Fruit fly (Drosophila melanogaster) whole organism, embryonic: ENCODE results near the gene tbc.

Experiments
- Asciz ChIP-seq: fragments of 200-800 bp; sonication (Bioruptor generic); optimal IDR thresholded peaks from 2 replicates; lab custom pipeline; 2017; ENCODE audit warnings: missing biosample characterization, mild to moderate bottlenecking, missing genetic modification characterization, missing genetic modification reagents
- CG10147 ChIP-seq: fragments of 200-800 bp; sonication (Bioruptor generic); optimal IDR thresholded peaks from 2 replicates; lab custom pipeline; 2019; ENCODE audit warnings: missing biosample characterization, mild to moderate bottlenecking, missing genetic modification characterization, moderate library complexity
- CG10274 ChIP-seq: fragments of 200-800 bp; sonication (Bioruptor generic); optimal IDR thresholded peaks from 3 replicates; lab custom pipeline; 2017; ENCODE audit warnings: missing biosample characterization, mild to moderate bottlenecking, missing genetic modification characterization
- CG12155 ChIP-seq: fragments of 200-800 bp; sonication (Bioruptor generic); optimal IDR thresholded peaks from 3 replicates; lab custom pipeline; 2016; ENCODE audit warnings: missing biosample characterization, missing genetic modification characterization
- CG1233 ChIP-seq: fragments of 200-800 bp; sonication (Bioruptor generic); optimal IDR thresholded peaks from 4 replicates; lab custom pipeline; 2018; ENCODE audit warnings: missing biosample characterization, mild to moderate bottlenecking, missing genetic modification characterization
- CG14441 ChIP-seq: fragments of 200-800 bp; sonication (Bioruptor generic); IDR thresholded peaks from 2 replicates; pipeline ENCODE4 v1.3.6; 2022; ENCODE audit warnings: missing biosample characterization, missing genetic modification characterization
- CG14860 ChIP-seq: fragments of 200-800 bp; sonication (Bioruptor generic); IDR thresholded peaks from 3 replicates; pipeline ENCODE4 v1.3.6; 2022; ENCODE audit warnings: missing biosample characterization, missing genetic modification characterization; ENCODE audit not compliant: partially characterized antibody
- CG17328 ChIP-seq: fragments of 200-800 bp; sonication (Bioruptor generic); IDR thresholded peaks from 2 replicates; pipeline ENCODE4 v1.3.6; 2022; ENCODE audit warnings: missing biosample characterization, missing genetic modification characterization
- CG17359 ChIP-seq: fragments of 200-800 bp; sonication (Bioruptor generic); optimal IDR thresholded peaks from 3 replicates; lab custom pipeline; 2018; ENCODE audit warnings: missing biosample characterization, mild to moderate bottlenecking, missing genetic modification characterization, moderate library complexity
- CG2678 ChIP-seq: fragments of 200-800 bp; sonication (Bioruptor generic); optimal IDR thresholded peaks from 3 replicates; lab custom pipeline; 2019; ENCODE audit warnings: missing biosample characterization, mild to moderate bottlenecking, missing genetic modification characterization, moderate library complexity
- CG3065 ChIP-seq: fragments of 200-800 bp; sonication (Bioruptor generic); optimal IDR thresholded peaks from 2 replicates; lab custom pipeline; 2016; ENCODE audit warnings: missing biosample characterization, missing genetic modification characterization
- CG31388 ChIP-seq: fragments of 200-800 bp; sonication (Bioruptor generic); optimal IDR thresholded peaks from 2 replicates; lab custom pipeline; 2016; ENCODE audit warnings: missing biosample characterization, missing genetic modification characterization
- CG33557 ChIP-seq: fragments of 200-800 bp; sonication (Bioruptor generic); optimal IDR thresholded peaks from 2 replicates; lab custom pipeline; 2019; ENCODE audit warnings: missing biosample characterization, mild to moderate bottlenecking, missing genetic modification characterization, moderate library complexity
- CG34224 ChIP-seq: fragments of 200-800 bp; sonication (Bioruptor generic); IDR thresholded peaks from 3 replicates; pipeline ENCODE4 v1.3.6; 2022; ENCODE audit warnings: missing biosample characterization, missing genetic modification characterization; ENCODE audit not compliant: partially characterized antibody
- CG34376 ChIP-seq: fragments of 200-800 bp; sonication (Bioruptor generic); optimal IDR thresholded peaks from 2 replicates; lab custom pipeline; 2018; ENCODE audit warnings: missing biosample characterization, mild to moderate bottlenecking, missing genetic modification characterization
- CG7928 ChIP-seq: fragments of 200-800 bp; sonication (Bioruptor generic); optimal IDR thresholded peaks from 2 replicates; lab custom pipeline; 2017; ENCODE audit warnings: missing biosample characterization, mild to moderate bottlenecking, missing genetic modification characterization
- CG9932 ChIP-seq: fragments of 200-800 bp; sonication (Bioruptor generic); IDR thresholded peaks from 2 replicates; pipeline ENCODE4 v1.3.6; 2022; ENCODE audit warnings: missing biosample characterization, missing genetic modification characterization
- Chrac-16 ChIP-seq: fragments of 200-800 bp; sonication (Bioruptor generic); optimal IDR thresholded peaks from 3 replicates; lab custom pipeline; 2016; ENCODE audit warnings: missing biosample characterization, missing genetic modification characterization
- Deaf1 ChIP-seq: fragments of 200-800 bp; optimal IDR thresholded peaks from 3 replicates; lab custom pipeline; 2019; ENCODE audit warnings: missing biosample characterization, mild to moderate bottlenecking, missing genetic modification characterization, moderate library complexity
- Ets65A ChIP-seq: fragments of 200-800 bp; sonication (Bioruptor generic); peaks from one replicate; lab custom pipeline; 2016; ENCODE audit warnings: missing biosample characterization, missing genetic modification characterization
- HLH4C ChIP-seq: fragments of 200-800 bp; sonication (Bioruptor generic); IDR thresholded peaks from 3 replicates; pipeline ENCODE4 v1.3.6; 2022; ENCODE audit warnings: missing biosample characterization, missing genetic modification characterization; ENCODE audit not compliant: partially characterized antibody
- Lpt ChIP-seq: fragments of >200 bp; optimal IDR thresholded peaks from 2 replicates; lab custom pipeline; 2018; ENCODE audit warnings: missing biosample characterization, missing genetic modification characterization
- Mad ChIP-seq: fragments of 200-800 bp; sonication (Bioruptor generic); optimal IDR thresholded peaks from 2 replicates; lab custom pipeline; 2016; ENCODE audit warnings: missing biosample characterization, missing genetic modification characterization
- NfI ChIP-seq: fragments of 200-800 bp; sonication (Bioruptor generic); optimal IDR thresholded peaks from 3 replicates; lab custom pipeline; 2018; ENCODE audit warnings: missing biosample characterization, mild to moderate bottlenecking, missing genetic modification characterization, moderate library complexity
- Oli ChIP-seq: fragments of 200-800 bp; sonication (Bioruptor generic); optimal IDR thresholded peaks from 2 replicates; lab custom pipeline; 2018; ENCODE audit warnings: missing biosample characterization, mild to moderate bottlenecking, missing genetic modification characterization, moderate library complexity
- Opbp ChIP-seq: fragments of 200-800 bp; sonication (Bioruptor generic); IDR thresholded peaks from 3 replicates; pipeline ENCODE4 v1.3.6; 2022; ENCODE audit warnings: missing biosample characterization, missing genetic modification characterization; ENCODE audit not compliant: partially characterized antibody
- Rx ChIP-seq: fragments of 200-800 bp; sonication (Bioruptor generic); IDR thresholded peaks from 2 replicates; pipeline ENCODE4 v1.3.6; 2022; ENCODE audit warnings: missing biosample characterization, missing genetic modification characterization
- Sox100B ChIP-seq: fragments of 200-800 bp; sonication (Bioruptor generic); optimal IDR thresholded peaks from 3 replicates; lab custom pipeline; 2018; ENCODE audit warnings: missing biosample characterization, mild to moderate bottlenecking, missing genetic modification characterization
- TFAM ChIP-seq: fragments of 200-800 bp; sonication (Bioruptor generic); optimal IDR thresholded peaks from 2 replicates; lab custom pipeline; 2017; ENCODE audit warnings: missing biosample characterization, missing genetic modification characterization, inconsistent platforms
- YL-1 ChIP-seq: fragments of 200-800 bp; sonication (Bioruptor generic); optimal IDR thresholded peaks from 3 replicates; lab custom pipeline; 2017; ENCODE audit warnings: missing biosample characterization, mild to moderate bottlenecking, missing genetic modification characterization
- aop ChIP-seq: fragments of 200-800 bp; sonication (Bioruptor generic); IDR thresholded peaks from 2 replicates; pipeline ENCODE4 v1.3.6; 2022; ENCODE audit warnings: missing biosample characterization, missing genetic modification characterization
- crp ChIP-seq, 2 experiments: fragments of 200-800 bp; sonication (Bioruptor generic); optimal IDR thresholded peaks; 2 replicates in 1 of 2; 3 replicates in 1 of 2; lab custom pipeline; 2017; ENCODE audit warnings: missing biosample characterization in 2 of 2, missing genetic modification characterization in 2 of 2, mild to moderate bottlenecking in 1 of 2, moderate library complexity in 1 of 2
- da ChIP-seq: fragments of 200-800 bp; sonication (Bioruptor generic); optimal IDR thresholded peaks from 2 replicates; lab custom pipeline; 2016; ENCODE audit warnings: missing biosample characterization, missing genetic modification characterization
- dysf ChIP-seq: fragments of 200-800 bp; sonication (Bioruptor generic); IDR thresholded peaks from 3 replicates; pipeline ENCODE4 v1.3.6; 2022; ENCODE audit warnings: missing biosample characterization, missing genetic modification characterization
- emc ChIP-seq: fragments of 200-800 bp; sonication (Bioruptor generic); optimal IDR thresholded peaks from 2 replicates; lab custom pipeline; 2016; ENCODE audit warnings: missing biosample characterization, missing genetic modification characterization
- eyg ChIP-seq: fragments of 200-800 bp; sonication (Bioruptor generic); optimal IDR thresholded peaks from 3 replicates; lab custom pipeline; 2016; ENCODE audit warnings: missing biosample characterization, missing genetic modification characterization
- fru ChIP-seq: fragments of >200 bp; optimal IDR thresholded peaks from 2 replicates; lab custom pipeline; 2017
- gfzf ChIP-seq: fragments of 200-800 bp; sonication (Bioruptor generic); optimal IDR thresholded peaks from 2 replicates; lab custom pipeline; 2016; ENCODE audit warnings: missing biosample characterization, mild to moderate bottlenecking, missing genetic modification characterization, moderate library complexity
- jumu ChIP-seq: fragments of 200-800 bp; sonication (Bioruptor generic); optimal IDR thresholded peaks from 3 replicates; lab custom pipeline; 2016; ENCODE audit warnings: missing biosample characterization, missing genetic modification characterization
- klu ChIP-seq: fragments of 200-800 bp; sonication (Bioruptor generic); IDR thresholded peaks from 2 replicates; pipeline ENCODE4 v1.3.6; 2022; ENCODE audit warnings: missing biosample characterization, missing genetic modification characterization
- lilli ChIP-seq: fragments of 200-800 bp; sonication (Bioruptor generic); optimal IDR thresholded peaks from 3 replicates; lab custom pipeline; 2016; ENCODE audit warnings: missing biosample characterization, missing genetic modification characterization
- pb ChIP-seq: fragments of 200-800 bp; sonication (Bioruptor generic); optimal IDR thresholded peaks from 3 replicates; lab custom pipeline; 2016; ENCODE audit warnings: missing biosample characterization, missing genetic modification characterization
- repo ChIP-seq: fragments of 200-800 bp; sonication (Bioruptor generic); optimal IDR thresholded peaks from 2 replicates; lab custom pipeline; 2016; ENCODE audit warnings: missing biosample characterization, missing genetic modification characterization
- row ChIP-seq: fragments of 200-800 bp; sonication (Bioruptor generic); IDR thresholded peaks from 3 replicates; pipeline ENCODE4 v1.3.6; 2022; ENCODE audit warnings: missing biosample characterization, missing genetic modification characterization
- schlank ChIP-seq: fragments of 200-800 bp; sonication (Bioruptor generic); optimal IDR thresholded peaks from 2 replicates; lab custom pipeline; 2018; ENCODE audit warnings: missing biosample characterization, mild to moderate bottlenecking, missing genetic modification characterization
- scrt ChIP-seq: fragments of 200-800 bp; sonication (Bioruptor generic); optimal IDR thresholded peaks from 2 replicates; lab custom pipeline; 2018; ENCODE audit warnings: missing biosample characterization, mild to moderate bottlenecking, missing genetic modification characterization, moderate library complexity
- seq ChIP-seq: fragments of 200-800 bp; sonication (Bioruptor generic); IDR thresholded peaks from 2 replicates; pipeline ENCODE4 v1.3.6; 2022; ENCODE audit warnings: missing biosample characterization, missing genetic modification characterization
- toy ChIP-seq: fragments of 200-800 bp; sonication (Bioruptor generic); IDR thresholded peaks from 2 replicates; pipeline ENCODE4 v1.3.6; 2022; ENCODE audit warnings: missing biosample characterization, missing genetic modification characterization
- zen2 ChIP-seq: fragments of 200-800 bp; sonication (Bioruptor generic); IDR thresholded peaks from 3 replicates; pipeline ENCODE4 v1.3.6; 2022; ENCODE audit warnings: missing biosample characterization, missing genetic modification characterization; ENCODE audit not compliant: partially characterized antibody

Gene tbc

DNA sequence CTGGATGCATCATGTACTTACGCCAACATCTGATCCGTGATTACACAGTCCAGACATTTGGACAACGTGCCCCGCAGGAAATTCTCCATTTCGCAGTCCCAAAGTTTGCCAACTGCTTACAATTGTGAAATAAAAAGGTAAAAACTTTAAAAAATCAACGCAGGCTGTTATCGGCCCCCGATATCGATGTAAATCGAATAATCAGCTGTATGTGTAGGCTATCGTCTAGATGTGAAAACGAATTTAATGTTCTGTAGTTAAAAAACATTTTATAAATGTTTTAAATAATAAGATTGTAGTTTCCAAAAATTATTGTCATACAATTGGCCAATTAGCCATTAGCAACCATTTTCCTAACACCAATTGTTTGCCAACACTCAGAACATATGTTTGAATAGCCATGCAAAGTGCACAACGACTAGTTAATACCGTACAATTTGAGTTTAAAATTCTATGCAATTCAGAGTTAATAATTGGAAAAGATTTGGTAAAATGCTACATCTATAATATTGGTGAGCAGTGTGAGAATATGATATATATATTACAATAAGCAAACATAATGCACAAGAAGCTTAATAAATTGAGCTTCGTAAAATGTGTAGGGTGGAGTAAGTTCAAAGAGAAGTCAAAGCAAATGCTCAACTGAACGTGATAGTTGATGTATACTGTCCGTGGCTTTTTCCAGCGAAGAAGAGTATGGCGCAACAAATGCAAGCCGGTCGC lies 19.5 kb upstream of the tbc start, which contains the start of the genes CG11710 and mal (continued):
- TF ChIP-seq Mad (GFP tag; lab: Kevin White, UChicago): peak; percentile 21
- TF ChIP-seq CG10274 (GFP tag; lab: Kevin White, UChicago): peak; percentile 67
- TF ChIP-seq seq (GFP tag; lab: Robert Waterston, UW): peak; percentile 76
- TF ChIP-seq zen2 (GFP tag; lab: Robert Waterston, UW): no peak
- TF ChIP-seq CG1233 (GFP tag; lab: Kevin White, UChicago): peak; percentile 81
- no peak for TF ChIP-seq CG3065 (GFP tag; lab: Kevin White, UChicago)
- TF ChIP-seq Lpt: no peak
- TF ChIP-seq CG14860: peak; percentile 57; the same call in 2 of the 3 replicates
- TF ChIP-seq dysf (GFP tag; lab: Robert Waterston, UW): peak; percentile 91
- TF ChIP-seq aop (GFP tag; lab: Robert Waterston, UW): no peak
- peak; percentile 81 for TF ChIP-seq CG17359
- TF ChIP-seq CG2678 (tag; lab: Kevin White, UChicago): peak; percentile 91
- TF ChIP-seq Oli (tag; lab: Kevin White, UChicago): no peak
- peak; percentile 80 for TF ChIP-seq klu (GFP tag; lab: Robert Waterston, UW)
- peak; percentile 71 for TF ChIP-seq CG14441 (GFP tag; lab: Robert Waterston, UW)
- peak; percentile 49 for TF ChIP-seq CG34376 (GFP tag; lab: Kevin White, UChicago)
- TF ChIP-seq gfzf (GFP tag; lab: Kevin White, UChicago): no peak
- peak; percentile 51; the same call in 1 of the 3 replicates for TF ChIP-seq CG34224
- peak; percentile 52 for TF ChIP-seq CG31388 (GFP tag; lab: Kevin White, UChicago)
- no peak for TF ChIP-seq fru
- TF ChIP-seq Rx (GFP tag; lab: Robert Waterston, UW): no peak; the same call in 1 of the 2 replicates
- TF ChIP-seq pb (GFP tag; lab: Kevin White, UChicago): peak; percentile 64
- TF ChIP-seq emc: peak; percentile 41
- no peak for TF ChIP-seq TFAM (GFP tag; lab: Kevin White, UChicago)
- TF ChIP-seq scrt (GFP tag; lab: Kevin White, UChicago): peak; percentile 84
- peak; percentile 51; the same call in 1 of the 3 replicates for TF ChIP-seq HLH4C (GFP tag; lab: Robert Waterston, UW)
- peak; percentile 97 for TF ChIP-seq Ets65A
- TF ChIP-seq da (GFP tag; lab: Kevin White, UChicago): no peak
- peak; percentile 72 for TF ChIP-seq repo (GFP tag; lab: Kevin White, UChicago)
- TF ChIP-seq NfI (GFP tag; lab: Kevin White, UChicago): peak; percentile 76
- TF ChIP-seq Deaf1 (tag; lab: Kevin White, UChicago): peak; percentile 63
- TF ChIP-seq YL-1 (GFP tag; lab: Kevin White, UChicago): peak; percentile 36
- TF ChIP-seq Sox100B (GFP tag; lab: Kevin White, UChicago): no peak
- peak; percentile 67 for TF ChIP-seq CG12155 (GFP tag; lab: Kevin White, UChicago)
- peak; percentile 65 for TF ChIP-seq Chrac-16
- TF ChIP-seq eyg (GFP tag; lab: Kevin White, UChicago): peak; percentile 71
- TF ChIP-seq CG9932 (GFP tag; lab: Robert Waterston, UW): peak; percentile 78
- TF ChIP-seq jumu: peak; percentile 53
- peak; percentile 75 for TF ChIP-seq lilli
- peak in 1 of 2 experiments; percentile 82 for TF ChIP-seq crp (GFP tag; optimal IDR thresholded peaks at IDR 0.05; lab: Kevin White, UChicago)
- no peak for TF ChIP-seq Asciz (GFP tag; lab: Kevin White, UChicago)
- TF ChIP-seq CG7928: peak; percentile 37
- no peak for TF ChIP-seq CG17328
- peak; percentile 62; the same call in 1 of the 3 replicates for TF ChIP-seq Opbp (GFP tag; lab: Robert Waterston, UW)
- no peak for TF ChIP-seq CG33557 (GFP tag; lab: Kevin White, UChicago)
- TF ChIP-seq schlank (tag; lab: Kevin White, UChicago): peak; percentile 2
- no peak for TF ChIP-seq toy
- peak; percentile 82 for TF ChIP-seq CG10147
- peak; percentile 95 for TF ChIP-seq row (GFP tag; lab: Robert Waterston, UW)
